Fruit fly (Drosophila melanogaster) whole organism, embryonic: Measurements from ENCODE around the gene gb.

Experiments
- Ada2b ChIP-seq: fragments of 200-800 bp; sonication (Bioruptor generic); IDR thresholded peaks from 2 replicates; pipeline ENCODE4 v1.3.6; 2022; ENCODE audit warnings: missing biosample characterization, missing genetic modification characterization
- Bgb ChIP-seq: fragments of 200-800 bp; sonication (Bioruptor generic); IDR thresholded peaks from 2 replicates; pipeline ENCODE4 v1.3.6; 2022; ENCODE audit warnings: missing biosample characterization, missing genetic modification characterization; ENCODE audit not compliant: partially characterized antibody
- CG13287 ChIP-seq: fragments of 200-800 bp; sonication (Bioruptor generic); IDR thresholded peaks from 2 replicates; pipeline ENCODE4 v1.3.6; 2022; ENCODE audit warnings: missing biosample characterization, missing genetic modification characterization; ENCODE audit not compliant: partially characterized antibody
- CG1602 ChIP-seq: fragments of 200-800 bp; sonication (Bioruptor generic); optimal IDR thresholded peaks from 3 replicates; lab custom pipeline; 2016; ENCODE audit warnings: missing biosample characterization, missing genetic modification characterization
- CG16779 ChIP-seq: fragments of 200-800 bp; sonication (Bioruptor generic); IDR thresholded peaks from 2 replicates; pipeline ENCODE4 v1.3.6; 2022; ENCODE audit warnings: missing biosample characterization, missing genetic modification characterization
- CG17912 ChIP-seq: fragments of 200-800 bp; sonication (Bioruptor generic); optimal IDR thresholded peaks from 2 replicates; lab custom pipeline; 2018; ENCODE audit warnings: missing biosample characterization, mild to moderate bottlenecking, missing genetic modification characterization
- CG2116 ChIP-seq: fragments of 200-800 bp; sonication (Bioruptor generic); optimal IDR thresholded peaks from 3 replicates; lab custom pipeline; 2018; ENCODE audit warnings: missing biosample characterization, mild to moderate bottlenecking, missing genetic modification characterization
- CG32532 ChIP-seq: fragments of 200-800 bp; sonication (Bioruptor generic); IDR thresholded peaks from 2 replicates; pipeline ENCODE4 v1.3.6; 2022; ENCODE audit warnings: missing biosample characterization, missing genetic modification characterization
- CG34422 ChIP-seq: fragments of 200-800 bp; sonication (Bioruptor generic); IDR thresholded peaks from 3 replicates; pipeline ENCODE4 v1.3.6; 2022; ENCODE audit warnings: missing biosample characterization, missing genetic modification characterization
- CG3995 ChIP-seq: fragments of 200-800 bp; sonication (Bioruptor generic); optimal IDR thresholded peaks from 3 replicates; lab custom pipeline; 2016; ENCODE audit warnings: missing biosample characterization, missing genetic modification characterization
- CG42726 ChIP-seq: fragments of 200-800 bp; sonication (Bioruptor generic); IDR thresholded peaks from 2 replicates; pipeline ENCODE4 v1.3.6; 2022; ENCODE audit warnings: missing biosample characterization, missing genetic modification characterization; ENCODE audit not compliant: partially characterized antibody
- CG6254 ChIP-seq: fragments of 200-800 bp; sonication (Bioruptor generic); optimal IDR thresholded peaks from 3 replicates; lab custom pipeline; 2017; ENCODE audit warnings: mild to moderate bottlenecking, missing biosample characterization, missing genetic modification reagents, missing genetic modification characterization
- CG6791 ChIP-seq: fragments of 200-800 bp; sonication (Bioruptor generic); IDR thresholded peaks from 3 replicates; pipeline ENCODE4 v1.3.6; 2022; ENCODE audit warnings: missing biosample characterization, missing genetic modification characterization; ENCODE audit not compliant: partially characterized antibody
- CG7963 ChIP-seq: fragments of 200-800 bp; sonication (Bioruptor generic); IDR thresholded peaks from 3 replicates; pipeline ENCODE4 v1.3.6; 2022; ENCODE audit warnings: missing biosample characterization, missing genetic modification characterization; ENCODE audit not compliant: partially characterized antibody
- CG8281 ChIP-seq: fragments of 200-800 bp; sonication (Bioruptor generic); optimal IDR thresholded peaks from 2 replicates; lab custom pipeline; 2018; ENCODE audit warnings: missing biosample characterization, mild to moderate bottlenecking, missing genetic modification characterization, moderate library complexity
- CG8359 ChIP-seq: fragments of 200-800 bp; sonication (Bioruptor generic); optimal IDR thresholded peaks from 2 replicates; lab custom pipeline; 2017; ENCODE audit warnings: missing biosample characterization, mild to moderate bottlenecking, missing genetic modification characterization, borderline replicate concordance
- CG8388 ChIP-seq: fragments of 200-800 bp; sonication (Bioruptor generic); optimal IDR thresholded peaks from 2 replicates; lab custom pipeline; 2019; ENCODE audit warnings: missing biosample characterization, mild to moderate bottlenecking, missing genetic modification characterization, moderate library complexity
- CG9437 ChIP-seq: fragments of 200-800 bp; sonication (Bioruptor generic); optimal IDR thresholded peaks from 2 replicates; lab custom pipeline; 2018; ENCODE audit warnings: missing biosample characterization, mild to moderate bottlenecking, missing genetic modification characterization
- D19A ChIP-seq: fragments of 200-800 bp; optimal IDR thresholded peaks from 3 replicates; lab custom pipeline; 2019; ENCODE audit warnings: missing biosample characterization, mild to moderate bottlenecking, missing genetic modification characterization, moderate library complexity
- Dbx ChIP-seq: fragments of 200-800 bp; sonication (Bioruptor generic); IDR thresholded peaks from 3 replicates; pipeline ENCODE4 v1.3.6; 2022; ENCODE audit warnings: missing biosample characterization, missing genetic modification characterization
- Dll ChIP-seq: fragments of 200-800 bp; sonication (Bioruptor generic); IDR thresholded peaks from 4 replicates; pipeline ENCODE4 v1.3.6; 2022; ENCODE audit warnings: missing biosample characterization, missing genetic modification characterization; ENCODE audit not compliant: partially characterized antibody
- E2f1 ChIP-seq: fragments of 200-800 bp; sonication (Bioruptor generic); IDR thresholded peaks from 2 replicates; pipeline ENCODE4 v1.3.6; 2022; ENCODE audit warnings: missing biosample characterization, missing genetic modification characterization
- MTF-1 ChIP-seq: fragments of 200-800 bp; sonication (Bioruptor generic); optimal IDR thresholded peaks from 2 replicates; lab custom pipeline; 2018; ENCODE audit warnings: missing biosample characterization, mild to moderate bottlenecking, missing genetic modification characterization, borderline replicate concordance
- Mes4 ChIP-seq: fragments of 200-800 bp; sonication (Bioruptor generic); optimal IDR thresholded peaks from 2 replicates; lab custom pipeline; 2016; ENCODE audit warnings: missing biosample characterization, missing genetic modification characterization
- Myb ChIP-seq: fragments of 200-800 bp; sonication (Bioruptor generic); optimal IDR thresholded peaks from 2 replicates; lab custom pipeline; 2016; ENCODE audit warnings: missing biosample characterization, missing genetic modification characterization
- Nf-YA ChIP-seq: fragments of 200-800 bp; sonication (Bioruptor generic); IDR thresholded peaks from 2 replicates; pipeline ENCODE4 v1.3.6; 2022; ENCODE audit warnings: missing biosample characterization, missing genetic modification characterization
- Nf-YB ChIP-seq: fragments of 200-800 bp; sonication (Bioruptor generic); optimal IDR thresholded peaks from 3 replicates; lab custom pipeline; 2019; ENCODE audit warnings: missing biosample characterization, mild to moderate bottlenecking, missing genetic modification characterization, moderate library complexity
- Opbp ChIP-seq: fragments of 200-800 bp; sonication (Bioruptor generic); IDR thresholded peaks from 3 replicates; pipeline ENCODE4 v1.3.6; 2022; ENCODE audit warnings: missing biosample characterization, missing genetic modification characterization; ENCODE audit not compliant: partially characterized antibody
- Scr ChIP-seq: fragments of 200-800 bp; sonication (Bioruptor generic); IDR thresholded peaks from 2 replicates; pipeline ENCODE4 v1.3.6; 2022; ENCODE audit warnings: missing biosample characterization, missing genetic modification characterization; ENCODE audit not compliant: partially characterized antibody
- Taf1 ChIP-seq: fragments of 200-800 bp; sonication (Bioruptor generic); IDR thresholded peaks from 2 replicates; pipeline ENCODE4 v1.3.6; 2022; ENCODE audit warnings: missing biosample characterization, missing genetic modification characterization
- al ChIP-seq: fragments of 200-800 bp; sonication (Bioruptor generic); IDR thresholded peaks from 2 replicates; pipeline ENCODE4 v1.3.6; 2022; ENCODE audit warnings: missing biosample characterization, missing genetic modification characterization
- amos ChIP-seq: fragments of 200-800 bp; sonication (Bioruptor generic); IDR thresholded peaks from 2 replicates; pipeline ENCODE4 v1.3.6; 2022; ENCODE audit warnings: missing biosample characterization, missing genetic modification characterization; ENCODE audit not compliant: partially characterized antibody
- ato ChIP-seq: fragments of 200-800 bp; sonication (Bioruptor generic); IDR thresholded peaks from 2 replicates; pipeline ENCODE4 v1.3.6; 2022; ENCODE audit warnings: missing biosample characterization, missing genetic modification characterization; ENCODE audit not compliant: partially characterized antibody
- ftz-f1 ChIP-seq: fragments of 200-800 bp; sonication (Bioruptor generic); optimal IDR thresholded peaks from 2 replicates; lab custom pipeline; 2016; ENCODE audit warnings: missing biosample characterization, missing genetic modification characterization
- gfzf ChIP-seq: fragments of 200-800 bp; sonication (Bioruptor generic); optimal IDR thresholded peaks from 2 replicates; lab custom pipeline; 2016; ENCODE audit warnings: missing biosample characterization, mild to moderate bottlenecking, missing genetic modification characterization, moderate library complexity
- grn ChIP-seq: fragments of 200-800 bp; sonication (Bioruptor generic); optimal IDR thresholded peaks from 3 replicates; lab custom pipeline; 2017; ENCODE audit warnings: missing biosample characterization, missing genetic modification characterization
- kah ChIP-seq: fragments of 200-800 bp; sonication (Bioruptor generic); optimal IDR thresholded peaks from 2 replicates; lab custom pipeline; 2018; ENCODE audit warnings: missing biosample characterization, mild to moderate bottlenecking, missing genetic modification characterization
- lola ChIP-seq, 3 experiments: fragments of >200 bp in 2 of 3; fragments of 200-800 bp in 1 of 3; sonication (Bioruptor generic) in 1 of 3; optimal IDR thresholded peaks; 2 replicates each; lab custom pipeline; 2017 to 2019; ENCODE audit warnings: missing biosample characterization in 3 of 3, missing genetic modification characterization in 3 of 3, mild to moderate bottlenecking in 1 of 3, moderate library complexity in 1 of 3
- p53 ChIP-seq: fragments of 200-800 bp; sonication (Bioruptor generic); optimal IDR thresholded peaks from 2 replicates; lab custom pipeline; 2016; ENCODE audit warnings: missing biosample characterization, missing genetic modification characterization
- phol ChIP-seq: fragments of 200-800 bp; sonication (Bioruptor generic); optimal IDR thresholded peaks from 3 replicates; lab custom pipeline; 2018; ENCODE audit warnings: missing biosample characterization, mild to moderate bottlenecking, missing genetic modification characterization, moderate library complexity
- pros ChIP-seq: fragments of 200-800 bp; sonication (Bioruptor generic); optimal IDR thresholded peaks from 3 replicates; lab custom pipeline; 2019; ENCODE audit warnings: missing biosample characterization, mild to moderate bottlenecking, missing genetic modification characterization, moderate library complexity
- row ChIP-seq: fragments of 200-800 bp; sonication (Bioruptor generic); IDR thresholded peaks from 3 replicates; pipeline ENCODE4 v1.3.6; 2022; ENCODE audit warnings: missing biosample characterization, missing genetic modification characterization
- sens ChIP-seq: fragments of 200-800 bp; sonication (Bioruptor generic); peaks from one replicate; lab custom pipeline; 2016; ENCODE audit warnings: missing biosample characterization, missing genetic modification characterization
- slp2 ChIP-seq: fragments of 200-800 bp; sonication (Bioruptor generic); optimal IDR thresholded peaks from 2 replicates; lab custom pipeline; 2016; ENCODE audit warnings: missing biosample characterization, missing genetic modification characterization
- stc ChIP-seq: fragments of 200-800 bp; sonication (Bioruptor generic); IDR thresholded peaks from 2 replicates; pipeline ENCODE4 v1.3.6; 2022; ENCODE audit warnings: missing biosample characterization, missing genetic modification characterization
- stwl ChIP-seq: fragments of 200-800 bp; sonication (Bioruptor generic); optimal IDR thresholded peaks from 3 replicates; lab custom pipeline; 2018; ENCODE audit warnings: missing biosample characterization, mild to moderate bottlenecking, missing genetic modification characterization, moderate library complexity
- wor ChIP-seq: fragments of 200-800 bp; sonication (Bioruptor generic); IDR thresholded peaks from 2 replicates; pipeline ENCODE4 v1.3.6; 2022; ENCODE audit warnings: missing biosample characterization, missing genetic modification characterization

Gene gb

dm6 chr3R:27118346-27118745, 6.3 kb upstream of the gb start, which contains the start of gene CG5882:
TSS of gene CG5882 (plus strand) at chr3R:27118646.
- TF ChIP-seq CG17912 (GFP tag; lab: Kevin White, UChicago) (no peak), grn (no peak), CG8281 (tag; lab: Kevin White, UChicago) (no peak), al (no peak), CG8359 (GFP tag; lab: Kevin White, UChicago) (no peak), pros (GFP tag; lab: Kevin White, UChicago) (no peak), CG16779 (no peak), kah (GFP tag; lab: Kevin White, UChicago) (no peak), CG32532 (GFP tag; lab: Robert Waterston, UW) (no peak), phol (tag; lab: Kevin White, UChicago) (no peak), CG7963 (GFP tag; lab: Robert Waterston, UW) (no peak), MTF-1 (GFP tag; lab: Kevin White, UChicago) (no peak), Taf1 (GFP tag; lab: Robert Waterston, UW) (no peak), CG9437 (GFP tag; lab: Kevin White, UChicago) (no peak), Nf-YA (no peak)

dm6 chr3R:27116465-27117092, 4.5 kb upstream of the gb start, which contains the start of the genes CG6066 and CG5880:
TSS of gene CG6066 (minus strand) at chr3R:27116707.
TSS of gene CG5880 (plus strand) at chr3R:27116745.
- TF ChIP-seq Opbp (GFP tag; lab: Robert Waterston, UW): peak; percentile 85
- TF ChIP-seq stc (GFP tag; lab: Robert Waterston, UW): no peak
- peak; percentile 22 for TF ChIP-seq CG3995 (GFP tag; lab: Kevin White, UChicago)
- no peak for TF ChIP-seq p53 (GFP tag; lab: Kevin White, UChicago)
- no peak for TF ChIP-seq CG8388 (GFP tag; lab: Kevin White, UChicago)
- TF ChIP-seq Dll (GFP tag; lab: Robert Waterston, UW): peak; percentile 90
- no peak for TF ChIP-seq Dbx (GFP tag; lab: Robert Waterston, UW)
- peak; percentile 71 for TF ChIP-seq CG7963 (GFP tag; lab: Robert Waterston, UW)
- no peak for TF ChIP-seq wor (GFP tag; lab: Robert Waterston, UW)
- TF ChIP-seq row: 0 out of 3 replicates have a peak, but pooled peaks have one; percentile 7
- peak; percentile 6 for TF ChIP-seq Nf-YB
- TF ChIP-seq lola (GFP tag; optimal IDR thresholded peaks at IDR 0.05; lab: Kevin White, UChicago): no peak
- TF ChIP-seq Ada2b (GFP tag; lab: Robert Waterston, UW): no peak
- TF ChIP-seq sens (GFP tag; lab: Kevin White, UChicago): peak; percentile 62
- peak; percentile 74 for TF ChIP-seq stwl
- TF ChIP-seq E2f1 (GFP tag; lab: Robert Waterston, UW): no peak
- peak; percentile 47 for TF ChIP-seq gfzf (GFP tag; lab: Kevin White, UChicago)
- TF ChIP-seq CG1602 (GFP tag; lab: Kevin White, UChicago): no peak
- TF ChIP-seq CG13287 (GFP tag; lab: Robert Waterston, UW): peak; percentile 91
- no peak for TF ChIP-seq slp2
- TF ChIP-seq CG6791 (GFP tag; lab: Robert Waterston, UW): peak; percentile 83
- no peak for TF ChIP-seq Mes4 (GFP tag; lab: Kevin White, UChicago)
- peak; percentile 29 for TF ChIP-seq Myb (GFP tag; lab: Kevin White, UChicago)
- TF ChIP-seq ftz-f1 (GFP tag; lab: Kevin White, UChicago): peak; percentile 81
- TF ChIP-seq D19A (tag; lab: Kevin White, UChicago): no peak
- no peak for TF ChIP-seq CG6254 (GFP tag; lab: Kevin White, UChicago)
- peak; percentile 83 for TF ChIP-seq ato (GFP tag; lab: Robert Waterston, UW)
- peak; percentile 58; the same call in 1 of the 2 replicates for TF ChIP-seq CG42726 (GFP tag; lab: Robert Waterston, UW)
- TF ChIP-seq Scr (GFP tag; lab: Robert Waterston, UW): peak; percentile 86
- TF ChIP-seq CG34422 (GFP tag; lab: Robert Waterston, UW): peak; percentile 84; the same call in 1 of the 3 replicates
- TF ChIP-seq amos: peak; percentile 85
- peak; percentile 85 for TF ChIP-seq Bgb (GFP tag; lab: Robert Waterston, UW)
- TF ChIP-seq CG2116 (GFP tag; lab: Kevin White, UChicago): peak; percentile 41
